Fruit fly (Drosophila melanogaster) whole organism, embryonic: ENCODE results near the gene CG6972.

Source experiments
- Ada2b ChIP-seq: fragments of 200-800 bp; sonication (Bioruptor generic); IDR thresholded peaks from 2 replicates; pipeline ENCODE4 v1.3.6; 2022; ENCODE audit warnings: missing biosample characterization, missing genetic modification characterization
- Bgb ChIP-seq: fragments of 200-800 bp; sonication (Bioruptor generic); IDR thresholded peaks from 2 replicates; pipeline ENCODE4 v1.3.6; 2022; ENCODE audit warnings: missing biosample characterization, missing genetic modification characterization; ENCODE audit not compliant: partially characterized antibody
- BtbVII ChIP-seq: fragments of 200-800 bp; sonication (Bioruptor generic); optimal IDR thresholded peaks from 3 replicates; lab custom pipeline; 2017; ENCODE audit warnings: missing biosample characterization, mild to moderate bottlenecking, missing genetic modification characterization
- CG1024 ChIP-seq: fragments of 200-800 bp; sonication (Bioruptor generic); IDR thresholded peaks from 2 replicates; pipeline ENCODE4 v1.3.6; 2022; ENCODE audit warnings: missing biosample characterization, missing genetic modification characterization
- CG10543 ChIP-seq: fragments of 200-800 bp; sonication (Bioruptor generic); optimal IDR thresholded peaks from 3 replicates; lab custom pipeline; 2017; ENCODE audit warnings: missing biosample characterization, mild to moderate bottlenecking, missing genetic modification characterization, moderate library complexity
- CG11247 ChIP-seq: fragments of 200-800 bp; sonication (Bioruptor generic); IDR thresholded peaks from 2 replicates; pipeline ENCODE4 v1.3.6; 2022; ENCODE audit warnings: missing biosample characterization, missing genetic modification characterization
- CG11695 ChIP-seq: fragments of 200-800 bp; sonication (Bioruptor generic); IDR thresholded peaks from 3 replicates; pipeline ENCODE4 v1.3.6; 2022; ENCODE audit warnings: missing biosample characterization, missing genetic modification characterization
- CG11696 ChIP-seq: fragments of 200-800 bp; sonication (Bioruptor generic); IDR thresholded peaks from 2 replicates; pipeline ENCODE4 v1.3.6; 2022; ENCODE audit warnings: missing biosample characterization, missing genetic modification characterization
- CG12769 ChIP-seq: fragments of 200-800 bp; sonication (Bioruptor generic); optimal IDR thresholded peaks from 2 replicates; lab custom pipeline; 2019; ENCODE audit warnings: missing biosample characterization, mild to moderate bottlenecking, missing genetic modification characterization, moderate library complexity
- CG14014 ChIP-seq: fragments of 200-800 bp; sonication (Bioruptor generic); IDR thresholded peaks from 2 replicates; pipeline ENCODE4 v1.3.6; 2022; ENCODE audit warnings: missing biosample characterization, missing genetic modification characterization
- CG1603 ChIP-seq: fragments of 200-800 bp; sonication (Bioruptor generic); optimal IDR thresholded peaks from 2 replicates; lab custom pipeline; 2019; ENCODE audit warnings: missing biosample characterization, mild to moderate bottlenecking, missing genetic modification characterization, moderate library complexity
- CG30403 ChIP-seq: fragments of 200-800 bp; sonication (Bioruptor generic); optimal IDR thresholded peaks from 3 replicates; lab custom pipeline; 2016; ENCODE audit warnings: missing biosample characterization, missing genetic modification characterization
- CG31441 ChIP-seq: fragments of 200-800 bp; sonication (Bioruptor generic); IDR thresholded peaks from 2 replicates; pipeline ENCODE4 v1.3.6; 2022; ENCODE audit warnings: missing biosample characterization, missing genetic modification characterization
- CG3281 ChIP-seq: fragments of 200-800 bp; sonication (Bioruptor generic); optimal IDR thresholded peaks from 3 replicates; lab custom pipeline; 2017; ENCODE audit warnings: missing biosample characterization, mild to moderate bottlenecking, missing genetic modification characterization
- CG34422 ChIP-seq: fragments of 200-800 bp; sonication (Bioruptor generic); IDR thresholded peaks from 3 replicates; pipeline ENCODE4 v1.3.6; 2022; ENCODE audit warnings: missing biosample characterization, missing genetic modification characterization
- CG4404 ChIP-seq: fragments of 200-800 bp; sonication (Bioruptor generic); IDR thresholded peaks from 2 replicates; pipeline ENCODE4 v1.3.6; 2022; ENCODE audit warnings: missing biosample characterization, missing genetic modification characterization
- CG6791 ChIP-seq: fragments of 200-800 bp; sonication (Bioruptor generic); IDR thresholded peaks from 3 replicates; pipeline ENCODE4 v1.3.6; 2022; ENCODE audit warnings: missing biosample characterization, missing genetic modification characterization; ENCODE audit not compliant: partially characterized antibody
- CG6813 ChIP-seq: fragments of 200-800 bp; sonication (Bioruptor generic); optimal IDR thresholded peaks from 2 replicates; lab custom pipeline; 2017; ENCODE audit warnings: missing biosample characterization, missing genetic modification characterization, mild to moderate bottlenecking, moderate library complexity, missing genetic modification reagents
- CG7556 ChIP-seq: fragments of 200-800 bp; sonication (Bioruptor generic); optimal IDR thresholded peaks from 2 replicates; lab custom pipeline; 2017; ENCODE audit warnings: missing biosample characterization, mild to moderate bottlenecking, missing genetic modification characterization
- CG8290 ChIP-seq, 3 experiments: fragments of 200-800 bp; sonication (Bioruptor generic); optimal IDR thresholded peaks; 2 replicates each; lab custom pipeline; 2016 to 2019; ENCODE audit warnings: missing biosample characterization in 3 of 3, missing genetic modification characterization in 3 of 3, mild to moderate bottlenecking in 2 of 3, moderate library complexity in 1 of 3
- CG9797 ChIP-seq: fragments of 200-800 bp; sonication (Bioruptor generic); optimal IDR thresholded peaks from 3 replicates; lab custom pipeline; 2018; ENCODE audit warnings: missing biosample characterization, mild to moderate bottlenecking, missing genetic modification characterization
- Drgx ChIP-seq: fragments of 200-800 bp; sonication (Bioruptor generic); IDR thresholded peaks from 2 replicates; pipeline ENCODE4 v1.3.6; 2022; ENCODE audit warnings: missing biosample characterization, missing genetic modification characterization
- Hr51 ChIP-seq, 2 experiments: fragments of 200-800 bp; sonication (Bioruptor generic); optimal IDR thresholded peaks; 2 replicates in 1 of 2; 3 replicates in 1 of 2; lab custom pipeline; 2016 to 2018; ENCODE audit warnings: missing biosample characterization in 2 of 2, missing genetic modification characterization in 2 of 2, mild to moderate bottlenecking in 1 of 2, moderate library complexity in 1 of 2
- MBD-R2 ChIP-seq: fragments of 200-800 bp; sonication (Bioruptor generic); IDR thresholded peaks from 2 replicates; pipeline ENCODE4 v1.3.6; 2022; ENCODE audit warnings: missing biosample characterization, missing genetic modification characterization
- Med ChIP-seq: fragments of 200-800 bp; sonication (Bioruptor generic); peaks from one replicate; lab custom pipeline; 2016; ENCODE audit warnings: missing biosample characterization, missing genetic modification characterization, mild to moderate bottlenecking, inconsistent platforms, moderate library complexity
- Oli ChIP-seq: fragments of 200-800 bp; sonication (Bioruptor generic); optimal IDR thresholded peaks from 2 replicates; lab custom pipeline; 2018; ENCODE audit warnings: missing biosample characterization, mild to moderate bottlenecking, missing genetic modification characterization, moderate library complexity
- Sin3A ChIP-seq: fragments of >200 bp; optimal IDR thresholded peaks from 2 replicates; lab custom pipeline; 2018
- Xrp1 ChIP-seq: fragments of 200-800 bp; sonication (Bioruptor generic); IDR thresholded peaks from 2 replicates; pipeline ENCODE4 v1.3.6; 2022; ENCODE audit warnings: missing biosample characterization, missing genetic modification characterization
- ap ChIP-seq: fragments of 200-800 bp; sonication (Bioruptor generic); IDR thresholded peaks from 2 replicates; pipeline ENCODE4 v1.3.6; 2022; ENCODE audit warnings: missing biosample characterization, missing genetic modification characterization
- ara ChIP-seq: fragments of 200-800 bp; sonication (Bioruptor generic); IDR thresholded peaks from 2 replicates; pipeline ENCODE4 v1.3.6; 2022; ENCODE audit warnings: missing biosample characterization, missing genetic modification characterization
- ash1 ChIP-seq: fragments of 200-800 bp; sonication (Bioruptor generic); optimal IDR thresholded peaks from 2 replicates; lab custom pipeline; 2018; ENCODE audit warnings: missing biosample characterization, mild to moderate bottlenecking, missing genetic modification characterization
- bigmax ChIP-seq: fragments of 200-800 bp; sonication (Bioruptor generic); optimal IDR thresholded peaks from 2 replicates; lab custom pipeline; 2018; ENCODE audit warnings: missing biosample characterization, mild to moderate bottlenecking, missing genetic modification characterization
- br ChIP-seq: fragments of >200 bp; optimal IDR thresholded peaks from 2 replicates; lab custom pipeline; 2017
- cas ChIP-seq: fragments of 200-800 bp; sonication (Bioruptor generic); IDR thresholded peaks from 2 replicates; pipeline ENCODE4 v1.3.6; 2022; ENCODE audit warnings: missing biosample characterization, missing genetic modification characterization
- cg ChIP-seq: fragments of 200-800 bp; sonication (Bioruptor generic); optimal IDR thresholded peaks from 3 replicates; lab custom pipeline; 2019; ENCODE audit warnings: missing biosample characterization, mild to moderate bottlenecking, missing genetic modification characterization, moderate library complexity
- ci ChIP-seq: fragments of 200-800 bp; sonication (Bioruptor generic); IDR thresholded peaks from 3 replicates; pipeline ENCODE4 v1.3.6; 2022; ENCODE audit warnings: missing biosample characterization, missing genetic modification characterization
- danr ChIP-seq: fragments of 200-800 bp; sonication (Bioruptor generic); IDR thresholded peaks from 2 replicates; pipeline ENCODE4 v1.3.6; 2022; ENCODE audit warnings: missing biosample characterization, missing genetic modification characterization
- hkb ChIP-seq, 2 experiments: fragments of 200-800 bp in 1 of 2; fragments of >200 bp in 1 of 2; sonication (Bioruptor generic) in 1 of 2; IDR thresholded peaks in 1 of 2; optimal IDR thresholded peaks in 1 of 2; 2 replicates each; pipeline versions ENCODE4 v1.3.6 to Lab custom; 2017 to 2022; ENCODE audit warnings: missing biosample characterization in 1 of 2, missing genetic modification characterization in 1 of 2
- ind ChIP-seq: fragments of 200-800 bp; sonication (Bioruptor generic); optimal IDR thresholded peaks from 3 replicates; lab custom pipeline; 2016; ENCODE audit warnings: missing biosample characterization, missing genetic modification characterization
- mirr ChIP-seq: fragments of 200-800 bp; sonication (Bioruptor generic); optimal IDR thresholded peaks from 3 replicates; lab custom pipeline; 2018; ENCODE audit warnings: missing biosample characterization, mild to moderate bottlenecking, missing genetic modification characterization
- nerfin-1 ChIP-seq: fragments of 200-800 bp; sonication (Bioruptor generic); optimal IDR thresholded peaks from 3 replicates; lab custom pipeline; 2019; ENCODE audit warnings: missing biosample characterization, mild to moderate bottlenecking, missing genetic modification characterization, moderate library complexity
- onecut ChIP-seq: fragments of 200-800 bp; sonication (Bioruptor generic); IDR thresholded peaks from 2 replicates; pipeline ENCODE4 v1.3.6; 2022; ENCODE audit warnings: missing biosample characterization, missing genetic modification characterization
- pan ChIP-seq, 4 experiments: fragments of >200 bp in 3 of 4; fragments of 200-800 bp in 1 of 4; sonication (Bioruptor generic) in 1 of 4; optimal IDR thresholded peaks in 3 of 4; IDR thresholded peaks in 1 of 4; 2 replicates each; pipeline versions ENCODE4 v1.3.6 to Lab custom; 2017 to 2022; ENCODE audit warnings: missing biosample characterization in 2 of 4, missing genetic modification characterization in 2 of 4, mixed read lengths in 1 of 4
- peb ChIP-seq: fragments of 200-800 bp; sonication (Bioruptor generic); IDR thresholded peaks from 2 replicates; pipeline ENCODE4 v1.3.6; 2022; ENCODE audit warnings: missing biosample characterization, missing genetic modification characterization
- repo ChIP-seq: fragments of 200-800 bp; sonication (Bioruptor generic); optimal IDR thresholded peaks from 2 replicates; lab custom pipeline; 2016; ENCODE audit warnings: missing biosample characterization, missing genetic modification characterization
- salm ChIP-seq: fragments of 200-800 bp; sonication (Bioruptor generic); optimal IDR thresholded peaks from 2 replicates; lab custom pipeline; 2018; ENCODE audit warnings: missing biosample characterization, mild to moderate bottlenecking, missing genetic modification characterization
- shn ChIP-seq: fragments of 200-800 bp; sonication (Bioruptor generic); optimal IDR thresholded peaks from 3 replicates; lab custom pipeline; 2016; ENCODE audit warnings: missing biosample characterization, missing genetic modification characterization
- slbo ChIP-seq: fragments of 200-800 bp; sonication (Bioruptor generic); IDR thresholded peaks from 2 replicates; pipeline ENCODE4 v1.3.6; 2022; ENCODE audit warnings: missing biosample characterization, missing genetic modification characterization
- unpg ChIP-seq: fragments of 200-800 bp; sonication (Bioruptor generic); optimal IDR thresholded peaks from 3 replicates; lab custom pipeline; 2018; ENCODE audit warnings: missing biosample characterization, mild to moderate bottlenecking, missing genetic modification characterization, moderate library complexity

The CG6972 gene

DNA sequence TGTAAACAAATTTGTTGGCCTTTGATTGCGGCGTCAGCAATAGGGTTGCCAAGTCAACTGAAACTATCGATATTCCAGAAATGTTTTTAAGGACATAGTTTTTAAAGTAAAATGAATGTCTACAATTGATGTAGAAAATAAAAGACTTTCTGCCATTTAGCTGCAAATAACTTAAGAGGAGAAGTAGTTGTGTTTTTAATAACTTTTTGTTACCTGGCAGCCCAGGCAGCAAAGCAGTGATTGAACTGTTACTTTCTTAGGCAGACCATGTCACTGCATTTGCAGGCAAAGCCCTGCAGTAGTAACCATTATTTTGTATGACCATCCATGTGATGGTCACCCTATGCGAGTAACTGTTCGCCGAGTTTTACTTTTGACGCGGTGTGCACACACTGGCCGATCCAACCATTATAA lies 48.7 kb downstream of the CG6972 start, which contains the start of the genes rumi, CG7029 and Usp12-46 (continued):
- TF ChIP-seq mirr (GFP tag; lab: Kevin White, UChicago) (peak; percentile 69), CG31441 (peak; percentile 94), bigmax (no peak), CG3281 (peak; percentile 80)

DNA sequence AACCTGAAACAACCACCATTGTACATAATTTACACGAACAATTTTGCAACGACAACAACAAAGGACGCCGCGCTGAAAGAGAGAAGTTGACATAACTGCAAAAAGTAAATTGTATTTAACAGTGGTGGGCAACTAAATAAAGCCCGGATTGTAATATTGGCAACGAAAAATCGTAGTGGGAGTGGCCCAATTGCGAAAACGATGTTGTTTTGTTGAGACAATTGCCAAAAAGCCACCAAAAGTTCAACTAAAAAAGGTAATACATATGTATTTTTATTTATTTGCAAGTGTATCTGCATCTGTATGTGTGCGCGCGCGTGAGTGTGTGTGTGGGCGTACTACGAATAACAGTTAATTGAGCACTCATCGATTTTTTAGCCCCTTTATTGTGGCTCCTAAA lies 49.3 kb downstream of the CG6972 start:
- 0 out of 3 replicates have a peak, but pooled peaks have one; percentile 17 for TF ChIP-seq CG11695 (GFP tag; lab: Robert Waterston, UW)
- no peak for TF ChIP-seq Oli (tag; lab: Kevin White, UChicago)
- TF ChIP-seq CG9797 (GFP tag; lab: Kevin White, UChicago), result no peak
- TF ChIP-seq Bgb (GFP tag; lab: Robert Waterston, UW), result no peak
- TF ChIP-seq hkb (optimal IDR thresholded peaks at IDR 0.05; lab: Kevin White, UChicago), result no peak
- peak; percentile 35; the same call in 1 of the 2 replicates for TF ChIP-seq hkb (GFP tag; IDR thresholded peaks at IDR 0.05; lab: Robert Waterston, UW)
- TF ChIP-seq MBD-R2 (GFP tag; lab: Robert Waterston, UW), result no peak
- TF ChIP-seq CG11247 (GFP tag; lab: Robert Waterston, UW), result no peak
- TF ChIP-seq CG34422 (GFP tag; lab: Robert Waterston, UW), result no peak
- 0 out of 2 replicates have a peak, but pooled peaks have one; percentile 19 for TF ChIP-seq Xrp1 (GFP tag; lab: Robert Waterston, UW)
- TF ChIP-seq CG6791 (GFP tag; lab: Robert Waterston, UW), result no peak
- no peak for TF ChIP-seq CG7556 (GFP tag; lab: Kevin White, UChicago)
- peak; percentile 15; the same call in 1 of the 2 replicates for TF ChIP-seq slbo (GFP tag; lab: Robert Waterston, UW)
- TF ChIP-seq cas (GFP tag; lab: Robert Waterston, UW), result no peak
- no peak for TF ChIP-seq salm (tag; lab: Kevin White, UChicago)
- TF ChIP-seq BtbVII (GFP tag; lab: Kevin White, UChicago), result no peak
- TF ChIP-seq CG6813 (GFP tag; lab: Kevin White, UChicago), result no peak
- TF ChIP-seq CG8290 (GFP tag; optimal IDR thresholded peaks at IDR 0.05; lab: Kevin White, UChicago), result no peak
- peak in 1 of 2 experiments; percentile 5 for TF ChIP-seq CG8290 (tag; optimal IDR thresholded peaks at IDR 0.05; lab: Kevin White, UChicago)
- TF ChIP-seq Med, result peak; percentile 75
- 0 out of 2 replicates have a peak, but pooled peaks have one; percentile 28 for TF ChIP-seq Drgx
- no peak for TF ChIP-seq peb (GFP tag; lab: Robert Waterston, UW)
- TF ChIP-seq danr (GFP tag; lab: Robert Waterston, UW), result no peak
- TF ChIP-seq unpg (GFP tag; lab: Kevin White, UChicago), result peak; percentile 2
- no peak for TF ChIP-seq CG14014 (GFP tag; lab: Robert Waterston, UW)
- peak; percentile 57 for TF ChIP-seq CG11696
- no peak for TF ChIP-seq CG30403 (GFP tag; lab: Kevin White, UChicago)
- peak; percentile 49; the same call in 1 of the 2 replicates for TF ChIP-seq onecut (GFP tag; lab: Robert Waterston, UW)
- no peak for TF ChIP-seq shn (GFP tag; lab: Kevin White, UChicago)
- TF ChIP-seq nerfin-1 (tag; lab: Kevin White, UChicago), result peak; percentile 15
- TF ChIP-seq Ada2b (GFP tag; lab: Robert Waterston, UW), result peak; percentile 23; the same call in 1 of the 2 replicates
- TF ChIP-seq pan (optimal IDR thresholded peaks at IDR 0.05; lab: Kevin White, UChicago), result no peak
- TF ChIP-seq pan (GFP tag; optimal IDR thresholded peaks at IDR 0.05 in 1 of 2, IDR thresholded peaks at IDR 0.05 in 1 of 2), result peak in 1 of 2 experiments; percentile 6
- no peak for TF ChIP-seq ash1 (GFP tag; lab: Kevin White, UChicago)
- TF ChIP-seq cg (GFP tag; lab: Kevin White, UChicago), result peak; percentile 60
- no peak for TF ChIP-seq ind
- no peak for TF ChIP-seq br
- TF ChIP-seq CG1603 (tag; lab: Kevin White, UChicago), result peak; percentile 3
- TF ChIP-seq CG10543 (GFP tag; lab: Kevin White, UChicago), result no peak
- TF ChIP-seq ci (GFP tag; lab: Robert Waterston, UW), result peak; percentile 5; the same call in 1 of the 3 replicates
- TF ChIP-seq CG1024 (GFP tag; lab: Robert Waterston, UW), result no peak
- no peak for TF ChIP-seq repo (GFP tag; lab: Kevin White, UChicago)
- TF ChIP-seq Hr51 (GFP tag; optimal IDR thresholded peaks at IDR 0.05; lab: Kevin White, UChicago), result no peak
- no peak for TF ChIP-seq ara
- TF ChIP-seq CG4404, result no peak
- no peak for TF ChIP-seq Sin3A (lab: Kevin White, UChicago)
- TF ChIP-seq ap (GFP tag; lab: Robert Waterston, UW), result no peak
- no peak for TF ChIP-seq CG12769 (tag; lab: Kevin White, UChicago)
